Fruit fly (Drosophila melanogaster) whole organism, embryonic: Measurements from ENCODE around the gene Arc42.
A peak's percentile ranks its signal among the peaks of the same experiment; 100 is the strongest.

ENCODE experiments used
- B-H2 ChIP-seq: fragments of 200-800 bp; sonication (Bioruptor generic); optimal IDR thresholded peaks from 2 replicates; lab custom pipeline; 2018; ENCODE audit warnings: missing biosample characterization, mild to moderate bottlenecking, missing genetic modification characterization
- Bdp1 ChIP-seq: fragments of 200-800 bp; sonication (Bioruptor generic); optimal IDR thresholded peaks from 3 replicates; lab custom pipeline; 2016; ENCODE audit warnings: missing biosample characterization, missing genetic modification characterization
- CG1024 ChIP-seq: fragments of 200-800 bp; sonication (Bioruptor generic); IDR thresholded peaks from 2 replicates; pipeline ENCODE4 v1.3.6; 2022; ENCODE audit warnings: missing biosample characterization, missing genetic modification characterization
- CG12155 ChIP-seq: fragments of 200-800 bp; sonication (Bioruptor generic); optimal IDR thresholded peaks from 3 replicates; lab custom pipeline; 2016; ENCODE audit warnings: missing biosample characterization, missing genetic modification characterization
- CG12219 ChIP-seq: fragments of 200-800 bp; sonication (Bioruptor generic); optimal IDR thresholded peaks from 3 replicates; lab custom pipeline; 2018; ENCODE audit warnings: missing biosample characterization, mild to moderate bottlenecking, missing genetic modification characterization
- CG12299 ChIP-seq: fragments of 200-800 bp; sonication (Bioruptor generic); optimal IDR thresholded peaks from 2 replicates; lab custom pipeline; 2018; ENCODE audit warnings: missing biosample characterization, mild to moderate bottlenecking, missing genetic modification characterization
- CG12391 ChIP-seq: fragments of 200-800 bp; sonication (Bioruptor generic); optimal IDR thresholded peaks from 3 replicates; lab custom pipeline; 2018; ENCODE audit warnings: missing biosample characterization, mild to moderate bottlenecking, missing genetic modification characterization, moderate library complexity
- CG15073 ChIP-seq: fragments of 200-800 bp; sonication (Bioruptor generic); optimal IDR thresholded peaks from 2 replicates; lab custom pipeline; 2016; ENCODE audit warnings: missing biosample characterization, missing genetic modification characterization
- CG15696 ChIP-seq: fragments of 200-800 bp; sonication (Bioruptor generic); optimal IDR thresholded peaks from 2 replicates; lab custom pipeline; 2019; ENCODE audit warnings: missing biosample characterization, mild to moderate bottlenecking, missing genetic modification characterization, moderate library complexity
- CG18262 ChIP-seq: fragments of 200-800 bp; optimal IDR thresholded peaks from 3 replicates; lab custom pipeline; 2019; ENCODE audit warnings: missing biosample characterization, mild to moderate bottlenecking, missing genetic modification characterization, moderate library complexity
- CG2202 ChIP-seq: fragments of 200-800 bp; sonication (Bioruptor generic); optimal IDR thresholded peaks from 2 replicates; lab custom pipeline; 2018; ENCODE audit warnings: missing biosample characterization, mild to moderate bottlenecking, missing genetic modification characterization
- CG2875 ChIP-seq: fragments of 200-800 bp; sonication (Bioruptor generic); optimal IDR thresholded peaks from 2 replicates; lab custom pipeline; 2017; ENCODE audit warnings: missing biosample characterization, mild to moderate bottlenecking, missing genetic modification characterization, missing genetic modification reagents
- CG3726 ChIP-seq: fragments of 200-800 bp; sonication (Bioruptor generic); IDR thresholded peaks from 3 replicates; pipeline ENCODE4, ENCODE4 v1.3.6; 2022; ENCODE audit warnings: missing biosample characterization, missing genetic modification characterization
- CG4617 ChIP-seq: fragments of 200-800 bp; sonication (Bioruptor generic); optimal IDR thresholded peaks from 3 replicates; lab custom pipeline; 2016; ENCODE audit warnings: missing biosample characterization, missing genetic modification characterization, borderline replicate concordance
- CG4854 ChIP-seq: fragments of 200-800 bp; sonication (Bioruptor generic); optimal IDR thresholded peaks from 2 replicates; lab custom pipeline; 2016; ENCODE audit warnings: missing biosample characterization, missing genetic modification characterization, inconsistent platforms
- CG6175 ChIP-seq: fragments of 200-800 bp; sonication (Bioruptor generic); IDR thresholded peaks from 3 replicates; pipeline ENCODE4 v1.3.6; 2022; ENCODE audit warnings: missing biosample characterization, missing genetic modification characterization
- CG7357 ChIP-seq: fragments of 200-800 bp; sonication (Bioruptor generic); IDR thresholded peaks from 3 replicates; pipeline ENCODE4 v1.3.6; 2022; ENCODE audit warnings: missing biosample characterization, missing genetic modification characterization
- CG7372 ChIP-seq: fragments of 200-800 bp; sonication (Bioruptor generic); IDR thresholded peaks from 2 replicates; pipeline ENCODE4 v1.3.6; 2022; ENCODE audit warnings: missing biosample characterization, missing genetic modification characterization
- CG7963 ChIP-seq: fragments of 200-800 bp; sonication (Bioruptor generic); IDR thresholded peaks from 3 replicates; pipeline ENCODE4 v1.3.6; 2022; ENCODE audit warnings: missing biosample characterization, missing genetic modification characterization; ENCODE audit not compliant: partially characterized antibody
- CG8089 ChIP-seq: fragments of 200-800 bp; sonication (Bioruptor generic); optimal IDR thresholded peaks from 3 replicates; lab custom pipeline; 2016; ENCODE audit warnings: missing biosample characterization, missing genetic modification characterization
- CG8290 ChIP-seq, 3 experiments: fragments of 200-800 bp; sonication (Bioruptor generic); optimal IDR thresholded peaks; 2 replicates each; lab custom pipeline; 2016 to 2019; ENCODE audit warnings: missing biosample characterization in 3 of 3, missing genetic modification characterization in 3 of 3, mild to moderate bottlenecking in 2 of 3, moderate library complexity in 1 of 3
- CG8388 ChIP-seq: fragments of 200-800 bp; sonication (Bioruptor generic); optimal IDR thresholded peaks from 2 replicates; lab custom pipeline; 2019; ENCODE audit warnings: missing biosample characterization, mild to moderate bottlenecking, missing genetic modification characterization, moderate library complexity
- CG8765 ChIP-seq: fragments of 200-800 bp; sonication (Bioruptor generic); IDR thresholded peaks from 2 replicates; pipeline ENCODE4 v1.3.6; 2022; ENCODE audit warnings: missing biosample characterization, missing genetic modification characterization
- CG9727 ChIP-seq: fragments of 200-800 bp; sonication (Bioruptor generic); optimal IDR thresholded peaks from 3 replicates; lab custom pipeline; 2017; ENCODE audit warnings: missing biosample characterization, mild to moderate bottlenecking, missing genetic modification characterization
- CrebB ChIP-seq: fragments of 200-800 bp; sonication (Bioruptor generic); optimal IDR thresholded peaks from 3 replicates; lab custom pipeline; 2018; ENCODE audit warnings: missing biosample characterization, mild to moderate bottlenecking, missing genetic modification characterization
- Ets65A ChIP-seq: fragments of 200-800 bp; sonication (Bioruptor generic); peaks from one replicate; lab custom pipeline; 2016; ENCODE audit warnings: missing biosample characterization, missing genetic modification characterization
- HHEX ChIP-seq: fragments of 200-800 bp; sonication (Bioruptor generic); optimal IDR thresholded peaks from 3 replicates; lab custom pipeline; 2017; ENCODE audit warnings: missing biosample characterization, mild to moderate bottlenecking, missing genetic modification characterization, missing genetic modification reagents
- Hmr ChIP-seq: fragments of 200-800 bp; sonication (Bioruptor generic); optimal IDR thresholded peaks from 3 replicates; lab custom pipeline; 2017; ENCODE audit warnings: mild to moderate bottlenecking, missing biosample characterization, missing genetic modification reagents, missing genetic modification characterization
- Hr51 ChIP-seq, 2 experiments: fragments of 200-800 bp; sonication (Bioruptor generic); optimal IDR thresholded peaks; 2 replicates in 1 of 2; 3 replicates in 1 of 2; lab custom pipeline; 2016 to 2018; ENCODE audit warnings: missing biosample characterization in 2 of 2, missing genetic modification characterization in 2 of 2, mild to moderate bottlenecking in 1 of 2, moderate library complexity in 1 of 2
- MTF-1 ChIP-seq: fragments of 200-800 bp; sonication (Bioruptor generic); optimal IDR thresholded peaks from 2 replicates; lab custom pipeline; 2018; ENCODE audit warnings: missing biosample characterization, mild to moderate bottlenecking, missing genetic modification characterization, borderline replicate concordance
- NK7.1 ChIP-seq: fragments of 200-800 bp; sonication (Bioruptor generic); optimal IDR thresholded peaks from 3 replicates; lab custom pipeline; 2016; ENCODE audit warnings: missing biosample characterization, missing genetic modification characterization
- Side ChIP-seq: fragments of 200-800 bp; sonication (Bioruptor generic); optimal IDR thresholded peaks from 2 replicates; lab custom pipeline; 2016; ENCODE audit warnings: missing biosample characterization, missing genetic modification characterization
- bigmax ChIP-seq: fragments of 200-800 bp; sonication (Bioruptor generic); optimal IDR thresholded peaks from 2 replicates; lab custom pipeline; 2018; ENCODE audit warnings: missing biosample characterization, mild to moderate bottlenecking, missing genetic modification characterization
- br ChIP-seq: fragments of >200 bp; optimal IDR thresholded peaks from 2 replicates; lab custom pipeline; 2017
- bsh ChIP-seq, 2 experiments: fragments of 200-800 bp; sonication (Bioruptor generic); optimal IDR thresholded peaks; 2 replicates each; lab custom pipeline; 2017 to 2018; ENCODE audit warnings: mild to moderate bottlenecking in 2 of 2, missing biosample characterization in 2 of 2, missing genetic modification characterization in 2 of 2, moderate library complexity in 1 of 2
- corto ChIP-seq: fragments of 200-800 bp; sonication (Bioruptor generic); optimal IDR thresholded peaks from 2 replicates; lab custom pipeline; 2016; ENCODE audit warnings: missing biosample characterization, mild to moderate bottlenecking, missing genetic modification characterization, moderate library complexity
- fu2 ChIP-seq: fragments of 200-800 bp; sonication (Bioruptor generic); optimal IDR thresholded peaks from 2 replicates; lab custom pipeline; 2016; ENCODE audit warnings: missing biosample characterization, missing genetic modification characterization
- jing ChIP-seq: fragments of 200-800 bp; sonication (Bioruptor generic); optimal IDR thresholded peaks from 2 replicates; lab custom pipeline; 2018; ENCODE audit warnings: missing biosample characterization, mild to moderate bottlenecking, missing genetic modification characterization
- kah ChIP-seq: fragments of 200-800 bp; sonication (Bioruptor generic); optimal IDR thresholded peaks from 2 replicates; lab custom pipeline; 2018; ENCODE audit warnings: missing biosample characterization, mild to moderate bottlenecking, missing genetic modification characterization
- kay ChIP-seq: fragments of 200-800 bp; sonication (Bioruptor generic); optimal IDR thresholded peaks from 2 replicates; lab custom pipeline; 2016; ENCODE audit warnings: missing biosample characterization, missing genetic modification characterization
- mld ChIP-seq: fragments of 200-800 bp; sonication (Bioruptor generic); IDR thresholded peaks from 3 replicates; pipeline ENCODE4 v1.3.6; 2022; ENCODE audit warnings: missing biosample characterization, missing genetic modification characterization; ENCODE audit not compliant: partially characterized antibody
- nerfin-1 ChIP-seq: fragments of 200-800 bp; sonication (Bioruptor generic); optimal IDR thresholded peaks from 3 replicates; lab custom pipeline; 2019; ENCODE audit warnings: missing biosample characterization, mild to moderate bottlenecking, missing genetic modification characterization, moderate library complexity
- onecut ChIP-seq: fragments of 200-800 bp; sonication (Bioruptor generic); IDR thresholded peaks from 2 replicates; pipeline ENCODE4 v1.3.6; 2022; ENCODE audit warnings: missing biosample characterization, missing genetic modification characterization
- ranshi ChIP-seq: fragments of 200-800 bp; sonication (Bioruptor generic); IDR thresholded peaks from 2 replicates; pipeline ENCODE4 v1.3.6; 2022; ENCODE audit warnings: missing biosample characterization, missing genetic modification characterization
- sens ChIP-seq: fragments of 200-800 bp; sonication (Bioruptor generic); peaks from one replicate; lab custom pipeline; 2016; ENCODE audit warnings: missing biosample characterization, missing genetic modification characterization
- sob ChIP-seq: fragments of 200-800 bp; sonication (Bioruptor generic); IDR thresholded peaks from 2 replicates; pipeline ENCODE4 v1.3.6; 2022; ENCODE audit warnings: missing biosample characterization, missing genetic modification characterization
- usp ChIP-seq: fragments of >200 bp; optimal IDR thresholded peaks from 2 replicates; lab custom pipeline; 2017; ENCODE audit warnings: missing biosample characterization, missing genetic modification characterization
- vvl ChIP-seq: fragments of 200-800 bp; sonication (Bioruptor generic); IDR thresholded peaks from 2 replicates; pipeline ENCODE4 v1.3.6; 2022; ENCODE audit warnings: missing biosample characterization, missing genetic modification characterization

Arc42 gene

dm6 chr3R:19860996-19861719 lies 16.4 kb upstream of the Arc42 start, which contains the start of the genes Ire1 and Mrm2 (continued):
- peak; percentile 61 for TF ChIP-seq CG8089 (GFP tag; lab: Kevin White, UChicago)
- peak; percentile 76 for TF ChIP-seq CG8765 (GFP tag; lab: Robert Waterston, UW)
- TF ChIP-seq HHEX = peak; percentile 53
- TF ChIP-seq CrebB (tag; lab: Kevin White, UChicago) = peak; percentile 55
- TF ChIP-seq vvl (GFP tag; lab: Robert Waterston, UW) = peak; percentile 89
- peak; percentile 70 for TF ChIP-seq CG4854 (GFP tag; lab: Kevin White, UChicago)
- TF ChIP-seq jing = peak; percentile 59
- no peak for TF ChIP-seq CG15073 (GFP tag; lab: Kevin White, UChicago)
- peak; percentile 47 for TF ChIP-seq CG2202 (tag; lab: Kevin White, UChicago)
- no peak for TF ChIP-seq corto (GFP tag; lab: Kevin White, UChicago)
- TF ChIP-seq CG7357 (GFP tag; lab: Robert Waterston, UW) = peak; percentile 100
- peak; percentile 69 for TF ChIP-seq CG8388
- peak; percentile 6 for TF ChIP-seq CG12219 (GFP tag; lab: Kevin White, UChicago)
- TF ChIP-seq bsh (GFP tag; optimal IDR thresholded peaks at IDR 0.05; lab: Kevin White, UChicago) = peak; percentile 20 to 78
- TF ChIP-seq mld = no peak
- TF ChIP-seq CG12299 (tag; lab: Kevin White, UChicago) = peak; percentile 51
- TF ChIP-seq Side (GFP tag; lab: Kevin White, UChicago) = peak; percentile 82
- TF ChIP-seq NK7.1 (GFP tag; lab: Kevin White, UChicago) = peak; percentile 62
- TF ChIP-seq Ets65A = peak; percentile 99
- peak; percentile 72 to 78 for TF ChIP-seq Hr51 (GFP tag; optimal IDR thresholded peaks at IDR 0.05; lab: Kevin White, UChicago)
- no peak; the same call in 2 of the 3 replicates for TF ChIP-seq CG7963 (GFP tag; lab: Robert Waterston, UW)
- TF ChIP-seq Hmr (GFP tag; lab: Kevin White, UChicago) = peak; percentile 77
- TF ChIP-seq fu2 (GFP tag; lab: Kevin White, UChicago) = peak; percentile 87
- peak; percentile 79 for TF ChIP-seq CG9727 (GFP tag; lab: Kevin White, UChicago)
- TF ChIP-seq ranshi = peak; percentile 77; the same call in 1 of the 2 replicates
- TF ChIP-seq CG7372 (GFP tag; lab: Robert Waterston, UW) = peak; percentile 81
- TF ChIP-seq nerfin-1 (tag; lab: Kevin White, UChicago) = peak; percentile 59
- TF ChIP-seq Bdp1 (GFP tag; lab: Kevin White, UChicago) = peak; percentile 75
- TF ChIP-seq br (lab: Kevin White, UChicago) = no peak
- TF ChIP-seq CG6175 (GFP tag; lab: Robert Waterston, UW) = no peak
- TF ChIP-seq sob (GFP tag; lab: Robert Waterston, UW) = peak; percentile 86
- TF ChIP-seq bigmax = no peak
- TF ChIP-seq CG15696 (tag; lab: Kevin White, UChicago) = peak; percentile 79
- peak; percentile 71 for TF ChIP-seq CG18262 (tag; lab: Kevin White, UChicago)
- TF ChIP-seq onecut (GFP tag; lab: Robert Waterston, UW) = peak; percentile 70
- 0 out of 3 replicates have a peak, but pooled peaks have one; percentile 58 for TF ChIP-seq CG3726 (GFP tag; lab: Robert Waterston, UW)
- peak; percentile 96 for TF ChIP-seq sens (GFP tag; lab: Kevin White, UChicago)
- TF ChIP-seq kah (GFP tag; lab: Kevin White, UChicago) = peak; percentile 38
- peak; percentile 60 for TF ChIP-seq kay (GFP tag; lab: Kevin White, UChicago)
- no peak for TF ChIP-seq MTF-1 (GFP tag; lab: Kevin White, UChicago)
- TF ChIP-seq CG12155 (GFP tag; lab: Kevin White, UChicago) = peak; percentile 83
- TF ChIP-seq CG2875 (GFP tag; lab: Kevin White, UChicago) = peak; percentile 48
- TF ChIP-seq CG8290 (GFP tag; optimal IDR thresholded peaks at IDR 0.05; lab: Kevin White, UChicago) = peak; percentile 96
- TF ChIP-seq CG8290 (tag; optimal IDR thresholded peaks at IDR 0.05; lab: Kevin White, UChicago) = peak; percentile 88 to 93
- TF ChIP-seq B-H2 (GFP tag; lab: Kevin White, UChicago) = peak; percentile 58
- TF ChIP-seq CG4617 (GFP tag; lab: Kevin White, UChicago) = peak; percentile 94
- TF ChIP-seq usp = no peak
- TF ChIP-seq CG12391 (tag; lab: Kevin White, UChicago) = peak; percentile 89
- peak; percentile 91 for TF ChIP-seq CG1024
